Fruit fly (Drosophila melanogaster): ENCODE results near the gene heca.

DNA sequence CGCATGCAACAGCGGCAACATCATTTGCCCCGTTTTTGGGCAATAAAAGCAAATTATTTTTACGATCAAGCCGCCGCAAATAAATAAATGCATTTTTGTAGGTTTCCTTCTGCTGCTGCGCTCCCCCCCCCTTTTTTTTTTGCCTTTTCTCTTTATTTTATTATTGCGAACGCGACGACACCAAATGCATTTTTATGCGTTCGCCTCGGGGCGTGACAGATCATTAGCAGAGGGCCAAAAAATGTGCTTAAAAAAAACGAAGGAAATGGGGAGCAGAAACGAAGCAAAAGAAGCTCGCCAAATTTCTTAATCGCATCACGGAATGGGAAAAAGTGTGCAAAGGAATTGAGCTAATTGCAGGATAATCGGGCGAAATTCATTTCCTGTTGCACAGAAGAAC, 9.7 kb downstream of the heca start:
- TF ChIP-seq kay (GFP tag; ENCODE audit: borderline replicate concordance): no peak
- no peak for TF ChIP-seq pad (GFP tag; optimal IDR thresholded peaks at IDR 0.05)
